Fruit fly (Drosophila melanogaster) whole organism, embryonic: ENCODE measurements around the gene Sps2.
A peak's percentile ranks its signal among the peaks of the same experiment; 100 is the strongest.

ENCODE experiments used
- Abd-B ChIP-seq: fragments of 200-800 bp; sonication (Bioruptor generic); optimal IDR thresholded peaks from 2 replicates; lab custom pipeline; 2018; ENCODE audit warnings: missing biosample characterization, mild to moderate bottlenecking, missing genetic modification characterization, moderate library complexity
- Ada2b ChIP-seq: fragments of 200-800 bp; sonication (Bioruptor generic); IDR thresholded peaks from 2 replicates; pipeline ENCODE4 v1.3.6; 2022; ENCODE audit warnings: missing biosample characterization, missing genetic modification characterization
- Bdp1 ChIP-seq: fragments of 200-800 bp; sonication (Bioruptor generic); optimal IDR thresholded peaks from 3 replicates; lab custom pipeline; 2016; ENCODE audit warnings: missing biosample characterization, missing genetic modification characterization
- CG10209 ChIP-seq: fragments of 200-800 bp; sonication (Bioruptor generic); optimal IDR thresholded peaks from 3 replicates; lab custom pipeline; 2017; ENCODE audit warnings: missing biosample characterization, mild to moderate bottlenecking, missing genetic modification characterization, missing genetic modification reagents
- CG13894 ChIP-seq: fragments of 200-800 bp; sonication (Bioruptor generic); optimal IDR thresholded peaks from 3 replicates; lab custom pipeline; 2018; ENCODE audit warnings: missing biosample characterization, mild to moderate bottlenecking, missing genetic modification characterization, moderate library complexity
- CG32772 ChIP-seq: fragments of 200-800 bp; sonication (Bioruptor generic); IDR thresholded peaks from 2 replicates; pipeline ENCODE4 v1.3.6; 2022; ENCODE audit warnings: missing biosample characterization, missing genetic modification characterization
- CG3407 ChIP-seq: fragments of 200-800 bp; sonication (Bioruptor generic); optimal IDR thresholded peaks from 2 replicates; lab custom pipeline; 2018; ENCODE audit warnings: missing biosample characterization, mild to moderate bottlenecking, missing genetic modification characterization
- CG34224 ChIP-seq: fragments of 200-800 bp; sonication (Bioruptor generic); IDR thresholded peaks from 3 replicates; pipeline ENCODE4 v1.3.6; 2022; ENCODE audit warnings: missing biosample characterization, missing genetic modification characterization; ENCODE audit not compliant: partially characterized antibody
- CG3838 ChIP-seq: fragments of 200-800 bp; sonication (Bioruptor generic); optimal IDR thresholded peaks from 3 replicates; lab custom pipeline; 2016; ENCODE audit warnings: missing biosample characterization, missing genetic modification characterization
- CG4282 ChIP-seq: fragments of 200-800 bp; sonication (Bioruptor generic); optimal IDR thresholded peaks from 2 replicates; lab custom pipeline; 2016; ENCODE audit warnings: missing biosample characterization, missing genetic modification characterization
- CG6654 ChIP-seq: fragments of 200-800 bp; sonication (Bioruptor generic); optimal IDR thresholded peaks from 2 replicates; lab custom pipeline; 2017; ENCODE audit warnings: missing biosample characterization, mild to moderate bottlenecking, missing genetic modification characterization
- CG7271 ChIP-seq: fragments of 200-800 bp; sonication (Bioruptor generic); optimal IDR thresholded peaks from 2 replicates; lab custom pipeline; 2018; ENCODE audit warnings: missing biosample characterization, mild to moderate bottlenecking, missing genetic modification characterization, moderate library complexity
- CG7745 ChIP-seq: fragments of 200-800 bp; sonication (Bioruptor generic); optimal IDR thresholded peaks from 2 replicates; lab custom pipeline; 2018; ENCODE audit warnings: missing biosample characterization, mild to moderate bottlenecking, missing genetic modification characterization, moderate library complexity
- CG7963 ChIP-seq: fragments of 200-800 bp; sonication (Bioruptor generic); IDR thresholded peaks from 3 replicates; pipeline ENCODE4 v1.3.6; 2022; ENCODE audit warnings: missing biosample characterization, missing genetic modification characterization; ENCODE audit not compliant: partially characterized antibody
- CG9437 ChIP-seq: fragments of 200-800 bp; sonication (Bioruptor generic); optimal IDR thresholded peaks from 2 replicates; lab custom pipeline; 2018; ENCODE audit warnings: missing biosample characterization, mild to moderate bottlenecking, missing genetic modification characterization
- CG9876 ChIP-seq: fragments of 200-800 bp; sonication (Bioruptor generic); optimal IDR thresholded peaks from 2 replicates; lab custom pipeline; 2016; ENCODE audit warnings: missing biosample characterization, missing genetic modification characterization
- D19A ChIP-seq: fragments of 200-800 bp; optimal IDR thresholded peaks from 3 replicates; lab custom pipeline; 2019; ENCODE audit warnings: missing biosample characterization, mild to moderate bottlenecking, missing genetic modification characterization, moderate library complexity
- Deaf1 ChIP-seq: fragments of 200-800 bp; optimal IDR thresholded peaks from 3 replicates; lab custom pipeline; 2019; ENCODE audit warnings: missing biosample characterization, mild to moderate bottlenecking, missing genetic modification characterization, moderate library complexity
- Dfd ChIP-seq, 2 experiments: fragments of >200 bp; optimal IDR thresholded peaks; 2 replicates each; lab custom pipeline; 2017; ENCODE audit warnings: missing biosample characterization in 2 of 2, missing genetic modification characterization in 2 of 2
- Ets97D ChIP-seq: fragments of 200-800 bp; sonication (Bioruptor generic); optimal IDR thresholded peaks from 3 replicates; lab custom pipeline; 2016; ENCODE audit warnings: missing biosample characterization, missing genetic modification characterization
- Fer1 ChIP-seq: fragments of 200-800 bp; sonication (Bioruptor generic); optimal IDR thresholded peaks from 2 replicates; lab custom pipeline; 2017; ENCODE audit warnings: missing biosample characterization, mild to moderate bottlenecking, missing genetic modification characterization
- Fer3 ChIP-seq: fragments of 200-800 bp; sonication (Bioruptor generic); optimal IDR thresholded peaks from 2 replicates; lab custom pipeline; 2018; ENCODE audit warnings: missing biosample characterization, mild to moderate bottlenecking, missing genetic modification characterization, moderate library complexity
- HLH54F ChIP-seq: fragments of 200-800 bp; sonication (Bioruptor generic); optimal IDR thresholded peaks from 3 replicates; lab custom pipeline; 2016; ENCODE audit warnings: missing biosample characterization, missing genetic modification characterization
- Hmr ChIP-seq: fragments of 200-800 bp; sonication (Bioruptor generic); optimal IDR thresholded peaks from 3 replicates; lab custom pipeline; 2017; ENCODE audit warnings: mild to moderate bottlenecking, missing biosample characterization, missing genetic modification reagents, missing genetic modification characterization
- Scr ChIP-seq: fragments of 200-800 bp; sonication (Bioruptor generic); IDR thresholded peaks from 2 replicates; pipeline ENCODE4 v1.3.6; 2022; ENCODE audit warnings: missing biosample characterization, missing genetic modification characterization; ENCODE audit not compliant: partially characterized antibody
- YL-1 ChIP-seq: fragments of 200-800 bp; sonication (Bioruptor generic); optimal IDR thresholded peaks from 3 replicates; lab custom pipeline; 2017; ENCODE audit warnings: missing biosample characterization, mild to moderate bottlenecking, missing genetic modification characterization
- ac ChIP-seq: fragments of 200-800 bp; sonication (Bioruptor generic); optimal IDR thresholded peaks from 3 replicates; lab custom pipeline; 2017; ENCODE audit warnings: missing biosample characterization, mild to moderate bottlenecking, missing genetic modification characterization
- ap ChIP-seq: fragments of 200-800 bp; sonication (Bioruptor generic); IDR thresholded peaks from 2 replicates; pipeline ENCODE4 v1.3.6; 2022; ENCODE audit warnings: missing biosample characterization, missing genetic modification characterization
- ara ChIP-seq: fragments of 200-800 bp; sonication (Bioruptor generic); IDR thresholded peaks from 2 replicates; pipeline ENCODE4 v1.3.6; 2022; ENCODE audit warnings: missing biosample characterization, missing genetic modification characterization
- crp ChIP-seq, 2 experiments: fragments of 200-800 bp; sonication (Bioruptor generic); optimal IDR thresholded peaks; 2 replicates in 1 of 2; 3 replicates in 1 of 2; lab custom pipeline; 2017; ENCODE audit warnings: missing biosample characterization in 2 of 2, missing genetic modification characterization in 2 of 2, mild to moderate bottlenecking in 1 of 2, moderate library complexity in 1 of 2
- cwo ChIP-seq: fragments of 200-800 bp; sonication (Bioruptor generic); optimal IDR thresholded peaks from 3 replicates; lab custom pipeline; 2017; ENCODE audit warnings: missing biosample characterization, missing genetic modification characterization, mild to moderate bottlenecking, moderate library complexity, missing genetic modification reagents
- dati ChIP-seq: fragments of 200-800 bp; sonication (Bioruptor generic); IDR thresholded peaks from 2 replicates; pipeline ENCODE4 v1.3.6; 2022; ENCODE audit warnings: missing biosample characterization, missing genetic modification characterization
- dimm ChIP-seq: fragments of 200-800 bp; sonication (Bioruptor generic); IDR thresholded peaks from 2 replicates; pipeline ENCODE4 v1.3.6; 2022; ENCODE audit warnings: missing biosample characterization, missing genetic modification characterization
- dmrt11E ChIP-seq: fragments of 200-800 bp; sonication (Bioruptor generic); optimal IDR thresholded peaks from 3 replicates; lab custom pipeline; 2018; ENCODE audit warnings: missing biosample characterization, mild to moderate bottlenecking, missing genetic modification characterization, moderate library complexity
- dmrt99B ChIP-seq: fragments of 200-800 bp; sonication (Bioruptor generic); optimal IDR thresholded peaks from 2 replicates; lab custom pipeline; 2018; ENCODE audit warnings: missing biosample characterization, mild to moderate bottlenecking, missing genetic modification characterization, moderate library complexity
- fd102C ChIP-seq: fragments of 200-800 bp; sonication (Bioruptor generic); optimal IDR thresholded peaks from 2 replicates; lab custom pipeline; 2018; ENCODE audit warnings: missing biosample characterization, mild to moderate bottlenecking, missing genetic modification characterization, moderate library complexity
- her ChIP-seq: fragments of 200-800 bp; sonication (Bioruptor generic); optimal IDR thresholded peaks from 2 replicates; lab custom pipeline; 2016; ENCODE audit warnings: missing biosample characterization, missing genetic modification characterization
- kay ChIP-seq: fragments of 200-800 bp; sonication (Bioruptor generic); optimal IDR thresholded peaks from 2 replicates; lab custom pipeline; 2016; ENCODE audit warnings: missing biosample characterization, missing genetic modification characterization
- ken ChIP-seq: fragments of 200-800 bp; sonication (Bioruptor generic); IDR thresholded peaks from 3 replicates; pipeline ENCODE4 v1.3.6; 2022; ENCODE audit warnings: missing biosample characterization, missing genetic modification characterization
- nom ChIP-seq: fragments of 200-800 bp; sonication (Bioruptor generic); optimal IDR thresholded peaks from 2 replicates; lab custom pipeline; 2017; ENCODE audit warnings: missing biosample characterization, missing genetic modification characterization, mild to moderate bottlenecking, moderate library complexity, missing genetic modification reagents
- otp ChIP-seq: fragments of 200-800 bp; sonication (Bioruptor generic); IDR thresholded peaks from 3 replicates; pipeline ENCODE4, ENCODE4 v1.3.6; 2022; ENCODE audit warnings: missing biosample characterization, missing genetic modification characterization
- pfk ChIP-seq: fragments of 200-800 bp; sonication (Bioruptor generic); optimal IDR thresholded peaks from 2 replicates; lab custom pipeline; 2018; ENCODE audit warnings: missing biosample characterization, mild to moderate bottlenecking, missing genetic modification characterization, moderate library complexity
- schlank ChIP-seq: fragments of 200-800 bp; sonication (Bioruptor generic); optimal IDR thresholded peaks from 2 replicates; lab custom pipeline; 2018; ENCODE audit warnings: missing biosample characterization, mild to moderate bottlenecking, missing genetic modification characterization
- stc ChIP-seq: fragments of 200-800 bp; sonication (Bioruptor generic); IDR thresholded peaks from 2 replicates; pipeline ENCODE4 v1.3.6; 2022; ENCODE audit warnings: missing biosample characterization, missing genetic modification characterization
- stwl ChIP-seq: fragments of 200-800 bp; sonication (Bioruptor generic); optimal IDR thresholded peaks from 3 replicates; lab custom pipeline; 2018; ENCODE audit warnings: missing biosample characterization, mild to moderate bottlenecking, missing genetic modification characterization, moderate library complexity
- ttk ChIP-seq: fragments of 200-800 bp; sonication (Bioruptor generic); IDR thresholded peaks from 2 replicates; pipeline ENCODE4 v2.1.2; 2022; ENCODE audit warnings: missing biosample characterization, missing genetic modification characterization
- twi ChIP-seq: fragments of 200-800 bp; optimal IDR thresholded peaks from 2 replicates; lab custom pipeline; 2019; ENCODE audit warnings: missing biosample characterization, mild to moderate bottlenecking, missing genetic modification characterization, moderate library complexity
- zen2 ChIP-seq: fragments of 200-800 bp; sonication (Bioruptor generic); IDR thresholded peaks from 3 replicates; pipeline ENCODE4 v1.3.6; 2022; ENCODE audit warnings: missing biosample characterization, missing genetic modification characterization; ENCODE audit not compliant: partially characterized antibody

The Sps2 gene

DNA sequence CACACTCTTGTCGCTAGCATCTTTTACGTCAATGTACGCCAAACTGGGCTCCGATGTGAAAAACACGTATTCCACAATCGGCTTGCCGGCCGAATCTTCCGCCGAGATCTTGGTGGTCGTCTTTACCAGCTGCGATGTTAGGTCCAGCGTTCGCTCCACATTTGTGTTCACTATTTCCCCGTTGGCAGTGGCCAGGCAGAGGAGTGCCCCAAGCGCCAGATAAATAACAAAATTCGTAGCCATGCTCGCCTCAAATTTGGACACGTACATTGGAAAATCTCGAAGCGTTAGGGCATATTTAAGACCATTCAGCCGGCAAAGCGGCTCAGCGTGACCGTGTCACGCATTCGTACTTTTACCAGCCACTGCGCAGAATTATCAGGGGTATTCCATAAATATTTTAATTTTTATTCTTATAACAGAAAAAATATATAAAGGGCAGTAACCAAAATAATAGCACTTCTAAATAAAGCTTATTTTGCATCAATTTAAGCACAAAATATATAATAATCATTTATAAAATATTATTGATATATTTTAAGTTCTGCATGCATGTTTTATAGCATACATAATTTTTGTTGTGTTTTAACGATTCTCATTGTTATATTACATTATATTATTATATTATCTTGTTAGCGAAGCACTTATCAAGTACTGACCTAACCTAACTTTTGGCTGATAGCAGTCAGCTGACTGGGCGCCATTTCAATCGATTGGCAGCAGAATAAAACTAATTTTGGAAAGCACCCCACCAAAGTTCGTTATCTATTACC is 33.3 kb downstream of the Sps2 start, which contains the start of the genes CG33303 and dpr19 (continued):
- peak; percentile 80 for TF ChIP-seq dmrt99B (tag; lab: Kevin White, UChicago)
- peak; percentile 2 for TF ChIP-seq schlank (tag; lab: Kevin White, UChicago)
- TF ChIP-seq CG7745 (tag; lab: Kevin White, UChicago) = peak; percentile 3
- peak; percentile 61 for TF ChIP-seq pfk (GFP tag; lab: Kevin White, UChicago)
- TF ChIP-seq stc (GFP tag; lab: Robert Waterston, UW) = peak; percentile 74
- no peak for TF ChIP-seq her (GFP tag; lab: Kevin White, UChicago)
- TF ChIP-seq zen2 (GFP tag; lab: Robert Waterston, UW) = no peak
- TF ChIP-seq Dfd (GFP tag; optimal IDR thresholded peaks at IDR 0.05; lab: Kevin White, UChicago) = no peak
- peak; percentile 83 for TF ChIP-seq D19A
- TF ChIP-seq Fer3 (tag; lab: Kevin White, UChicago) = peak; percentile 71
- TF ChIP-seq twi (tag; lab: Kevin White, UChicago) = peak; percentile 71
- TF ChIP-seq kay = peak; percentile 4
- TF ChIP-seq Ets97D (GFP tag; lab: Kevin White, UChicago) = no peak
- TF ChIP-seq CG13894 (tag; lab: Kevin White, UChicago) = peak; percentile 72
- TF ChIP-seq Deaf1 (tag; lab: Kevin White, UChicago) = no peak
- peak; percentile 67 for TF ChIP-seq ap (GFP tag; lab: Robert Waterston, UW)
- TF ChIP-seq Fer1 = peak; percentile 85
- peak; percentile 73 for TF ChIP-seq CG7271 (tag; lab: Kevin White, UChicago)
- no peak; the same call in 2 of the 3 replicates for TF ChIP-seq ken (GFP tag; lab: Robert Waterston, UW)
- TF ChIP-seq nom = peak; percentile 32
- TF ChIP-seq ac (GFP tag; lab: Kevin White, UChicago) = no peak
- no peak for TF ChIP-seq Bdp1
- TF ChIP-seq CG32772 (GFP tag; lab: Robert Waterston, UW) = peak; percentile 47
- TF ChIP-seq ttk (GFP tag; lab: Robert Waterston, UW) = no peak; the same call in 1 of the 2 replicates
- no peak for TF ChIP-seq CG34224
- TF ChIP-seq Scr = no peak
- TF ChIP-seq Abd-B (GFP tag; lab: Kevin White, UChicago) = no peak
- no peak for TF ChIP-seq dati (GFP tag; lab: Robert Waterston, UW)
- TF ChIP-seq CG3838 (GFP tag; lab: Kevin White, UChicago) = no peak
- peak; percentile 57; the same call in 1 of the 2 replicates for TF ChIP-seq ara (GFP tag; lab: Robert Waterston, UW)
- peak; percentile 85 for TF ChIP-seq YL-1 (GFP tag; lab: Kevin White, UChicago)
- TF ChIP-seq crp (GFP tag; optimal IDR thresholded peaks at IDR 0.05; lab: Kevin White, UChicago) = peak in 1 of 2 experiments; percentile 79
- peak; percentile 45 for TF ChIP-seq stwl (tag; lab: Kevin White, UChicago)
- TF ChIP-seq Hmr (GFP tag; lab: Kevin White, UChicago) = peak; percentile 85
- TF ChIP-seq CG6654 (GFP tag; lab: Kevin White, UChicago) = peak; percentile 16
- no peak for TF ChIP-seq dimm
- TF ChIP-seq CG9437 (GFP tag; lab: Kevin White, UChicago) = peak; percentile 75
- TF ChIP-seq CG9876 (GFP tag; lab: Kevin White, UChicago) = no peak
- TF ChIP-seq fd102C (GFP tag; lab: Kevin White, UChicago) = no peak
- no peak for TF ChIP-seq CG4282 (GFP tag; lab: Kevin White, UChicago)
- TF ChIP-seq CG7963 (GFP tag; lab: Robert Waterston, UW) = no peak
- peak; percentile 63 for TF ChIP-seq CG3407
- TF ChIP-seq HLH54F (GFP tag; lab: Kevin White, UChicago) = no peak
- peak; percentile 42 for TF ChIP-seq Ada2b (GFP tag; lab: Robert Waterston, UW)
- TF ChIP-seq cwo (GFP tag; lab: Kevin White, UChicago) = peak; percentile 62
- TF ChIP-seq CG10209 = peak; percentile 66
- TF ChIP-seq otp (GFP tag; lab: Robert Waterston, UW) = no peak
- peak; percentile 79 for TF ChIP-seq dmrt11E (tag; lab: Kevin White, UChicago)
